Worm (Caenorhabditis elegans): ENCODE measurements around the gene msrp-5.

DNA sequence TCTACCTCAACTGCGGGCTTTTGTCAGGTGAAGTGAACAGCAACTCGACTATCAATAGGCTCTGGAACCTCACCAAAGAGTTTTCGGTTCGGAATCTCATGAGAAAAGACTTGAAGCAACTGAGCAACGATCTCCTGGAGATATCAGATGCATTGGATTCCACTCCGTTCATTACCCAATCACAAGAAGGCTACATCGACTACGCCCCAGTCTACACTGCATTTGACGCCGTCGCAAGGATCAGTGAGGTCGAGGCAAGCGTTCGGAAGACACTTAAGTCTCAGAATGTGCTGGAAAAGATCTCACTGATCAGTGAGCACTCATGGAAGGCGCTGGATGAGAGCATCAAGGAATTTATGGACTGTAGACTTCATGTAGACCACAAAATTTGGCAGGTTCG, 38.5 kb upstream of the msrp-5 start:
- TF ChIP-seq flt-1 (GFP tag; IDR thresholded peaks at IDR 0.05) (no peak), ama-1 (optimal IDR thresholded peaks at IDR 0.05) (no peak), B0310.2 (tag; optimal IDR thresholded peaks at IDR 0.05) (no peak), ets-7 (tag; optimal IDR thresholded peaks at IDR 0.05) (no peak), ceh-36 (tag; optimal IDR thresholded peaks at IDR 0.05) (no peak), scrt-1 (GFP tag; IDR thresholded peaks at IDR 0.05) (no peak), hmg-4 (GFP tag; optimal IDR thresholded peaks at IDR 0.05) (no peak), aly-1 (tag; optimal IDR thresholded peaks at IDR 0.05) (no peak), tra-4 (tag; optimal IDR thresholded peaks at IDR 0.05) (no peak), hnd-1 (tag; optimal IDR thresholded peaks at IDR 0.05) (no peak), sea-1 (GFP tag; conservative IDR thresholded peaks at IDR 0.05) (no peak), tbx-11 (GFP tag; IDR thresholded peaks at IDR 0.05) (no peak), tbx-37 (GFP tag; conservative IDR thresholded peaks at IDR 0.05) (no peak), hmbx-1 (tag; optimal IDR thresholded peaks at IDR 0.05) (no peak)

Data from whole organism, early embryonic.